Fruit fly (Drosophila melanogaster) ovary, adult (tissue): ENCODE data around the gene CG42544.

ENCODE experiments used
- CG17801 ChIP-seq: fragments of 200-800 bp; optimal IDR thresholded peaks from 2 replicates; lab custom pipeline; 2019; ENCODE audit warnings: missing biosample characterization, mild to moderate bottlenecking, missing genetic modification characterization, moderate library complexity; ENCODE audit not compliant: partially characterized antibody

Gene CG42544

dm6 chr3R:7304455-7305088 lies at the start of gene CG42544:
Gene CG42544 (plus strand): TSS chr3R:7304592.
- no peak for TF ChIP-seq CG17801 (GFP tag; lab: Kevin White, UChicago)

dm6 chr3R:7259554-7259953 lies 44.8 kb upstream of the CG42544 start:
- TF ChIP-seq CG17801 (GFP tag; lab: Kevin White, UChicago), result no peak

dm6 chr3R:7265567-7266208 lies 38.7 kb upstream of the CG42544 start, which contains the start of the genes Gld and Syt4:
Gene Gld (minus strand): TSS chr3R:7265703.
Gene Syt4 (plus strand): TSS chr3R:7266065.
- no peak for TF ChIP-seq CG17801 (GFP tag; lab: Kevin White, UChicago)

dm6 chr3R:7274973-7275525 lies 29.3 kb upstream of the CG42544 start:
- TF ChIP-seq CG17801 (GFP tag; lab: Kevin White, UChicago), result no peak

dm6 chr3R:7276782-7277181 lies 27.6 kb upstream of the CG42544 start:
- no peak for TF ChIP-seq CG17801 (GFP tag; lab: Kevin White, UChicago)

- no peak for TF ChIP-seq CG17801 (GFP tag; lab: Kevin White, UChicago)
Measured at dm6 chr3R:7282244-7282890, 22.0 kb upstream of the CG42544 start.

- TF ChIP-seq CG17801 (GFP tag; lab: Kevin White, UChicago), result no peak
Measured at dm6 chr3R:7285662-7286061, 18.7 kb upstream of the CG42544 start, which contains the start of gene RacGAP84C. Gene RacGAP84C (plus strand): TSS chr3R:7285962.

- no peak for TF ChIP-seq CG17801 (GFP tag; lab: Kevin White, UChicago)
Measured at dm6 chr3R:7306539-7307192, 2.3 kb downstream of the CG42544 start.

- no peak for TF ChIP-seq CG17801 (GFP tag; lab: Kevin White, UChicago)
Measured at dm6 chr3R:7309579-7310037, 5.2 kb downstream of the CG42544 start, which contains the start of gene rn. Gene rn (minus strand): TSS chr3R:7309629.

- no peak for TF ChIP-seq CG17801 (GFP tag; lab: Kevin White, UChicago)
Measured at dm6 chr3R:7310576-7310975, 6.2 kb downstream of the CG42544 start.

- no peak for TF ChIP-seq CG17801 (GFP tag; lab: Kevin White, UChicago)
Measured at dm6 chr3R:7313034-7313433, 8.6 kb downstream of the CG42544 start.

- no peak for TF ChIP-seq CG17801 (GFP tag; lab: Kevin White, UChicago)
Measured at dm6 chr3R:7317107-7317506, 12.7 kb downstream of the CG42544 start, which contains the start of gene CG10029. Gene CG10029 (minus strand): TSS chr3R:7317207.

dm6 chr3R:7322549-7322948 lies 18.2 kb downstream of the CG42544 start:
- TF ChIP-seq CG17801 (GFP tag; lab: Kevin White, UChicago), result no peak

dm6 chr3R:7326200-7326599 lies 21.8 kb downstream of the CG42544 start:
- no peak for TF ChIP-seq CG17801 (GFP tag; lab: Kevin White, UChicago)

- TF ChIP-seq CG17801 (GFP tag; lab: Kevin White, UChicago), result no peak
Measured at dm6 chr3R:7330695-7331094, 26.3 kb downstream of the CG42544 start.
